Worm (Caenorhabditis elegans): Measurements from ENCODE around the gene ctf-4.

- TF ChIP-seq aly-2 (tag; optimal IDR thresholded peaks at IDR 0.05) (no peak), nhr-28 (tag; optimal IDR thresholded peaks at IDR 0.05) (no peak), egl-43 (GFP tag; IDR thresholded peaks at IDR 0.05) (no peak), aha-1 (tag) (no peak), ces-1 (GFP tag; optimal IDR thresholded peaks at IDR 0.05) (no peak), F10B5.3 (tag; optimal IDR thresholded peaks at IDR 0.05) (no peak), unc-62 (GFP tag; optimal IDR thresholded peaks at IDR 0.05 in 1 of 2) (no peak), unc-62 (tag; optimal IDR thresholded peaks at IDR 0.05) (no peak), pha-4 (GFP tag; IDR thresholded peaks at IDR 0.05) (no peak), pha-4 (tag; optimal IDR thresholded peaks at IDR 0.05) (no peak), mxl-3 (GFP tag; optimal IDR thresholded peaks at IDR 0.05) (no peak), ZK546.5 (tag; optimal IDR thresholded peaks at IDR 0.05) (no peak), zag-1 (tag; optimal IDR thresholded peaks at IDR 0.05) (no peak)
Observed at ce11 chrV:11014758-11015157, 49.4 kb upstream of the ctf-4 start.

Data from whole organism, L4 larva.